Worm (Caenorhabditis elegans) whole organism, early embryonic: ENCODE data around the gene sgcb-1.

Experiments used
- B0310.2 ChIP-seq: sonication (generic microtip); optimal IDR thresholded peaks from 2 replicates; lab custom pipeline; 2016; ENCODE audit warnings: mild to moderate bottlenecking, missing genetic modification characterization, missing compliant biosample characterization
- F13C5.2 ChIP-seq: sonication (generic microtip); optimal IDR thresholded peaks from 2 replicates; lab custom pipeline; 2017; ENCODE audit warnings: mild to moderate bottlenecking, missing genetic modification characterization, inconsistent platforms, missing compliant biosample characterization
- aly-1 ChIP-seq: sonication (generic microtip); optimal IDR thresholded peaks from 2 replicates; lab custom pipeline; 2016; ENCODE audit warnings: missing genetic modification characterization, missing compliant biosample characterization
- ama-1 ChIP-seq: fragments of 150-350 bp; optimal IDR thresholded peaks from 2 replicates; lab custom pipeline; 2014
- ceh-13 ChIP-seq: fragments of 200-800 bp; sonication (Bioruptor generic); optimal IDR thresholded peaks from 2 replicates; lab custom pipeline; 2018; ENCODE audit warnings: mild to moderate bottlenecking, missing genetic modification characterization, missing compliant biosample characterization
- ceh-36 ChIP-seq: sonication (generic microtip); optimal IDR thresholded peaks from 2 replicates; lab custom pipeline; 2016; ENCODE audit warnings: missing genetic modification characterization, inconsistent platforms, missing compliant biosample characterization
- ets-7 ChIP-seq: sonication (generic microtip); optimal IDR thresholded peaks from 2 replicates; lab custom pipeline; 2016; ENCODE audit warnings: missing genotype, missing genetic modification characterization, missing compliant biosample characterization
- flt-1 ChIP-seq: fragments of 200-800 bp; sonication (Bioruptor generic); IDR thresholded peaks from 2 replicates; pipeline ENCODE4 v1.3.6; 2022; ENCODE audit warnings: missing genetic modification characterization, missing compliant biosample characterization
- hmbx-1 ChIP-seq: sonication (generic microtip); optimal IDR thresholded peaks from 2 replicates; lab custom pipeline; 2016; ENCODE audit warnings: mild to moderate bottlenecking, missing genetic modification characterization, missing compliant biosample characterization
- hmg-4 ChIP-seq: fragments of 200-800 bp; sonication (Bioruptor generic); optimal IDR thresholded peaks from 2 replicates; lab custom pipeline; 2018; ENCODE audit warnings: mild to moderate bottlenecking, missing genetic modification characterization, missing compliant biosample characterization
- hnd-1 ChIP-seq: sonication (generic microtip); optimal IDR thresholded peaks from 2 replicates; lab custom pipeline; 2016; ENCODE audit warnings: missing genetic modification characterization, missing compliant biosample characterization
- pes-1 ChIP-seq: fragments of 200-800 bp; sonication (Bioruptor generic); IDR thresholded peaks from 2 replicates; pipeline ENCODE4 v1.3.6; 2022; ENCODE audit warnings: missing genetic modification reagents, missing genetic modification characterization, missing compliant biosample characterization
- scrt-1 ChIP-seq: fragments of 200-800 bp; sonication (Bioruptor generic); IDR thresholded peaks from 2 replicates; pipeline ENCODE4 v1.3.6; 2022; ENCODE audit warnings: missing genetic modification characterization, missing compliant biosample characterization
- sea-1 ChIP-seq: fragments of 200-800 bp; sonication (Bioruptor generic); conservative IDR thresholded peaks from 2 replicates; pipeline ENCODE4 v1.3.6; 2022; ENCODE audit warnings: missing genetic modification characterization, missing compliant biosample characterization
- tbx-11 ChIP-seq: fragments of 200-800 bp; sonication (Bioruptor generic); IDR thresholded peaks from 2 replicates; pipeline ENCODE4 v1.3.6; 2022; ENCODE audit warnings: missing genetic modification characterization, missing compliant biosample characterization
- tbx-37 ChIP-seq: fragments of 200-800 bp; sonication (Bioruptor generic); conservative IDR thresholded peaks from 2 replicates; pipeline ENCODE4 v1.3.6; 2022; ENCODE audit warnings: missing genetic modification reagents, missing genetic modification characterization, missing compliant biosample characterization
- tra-4 ChIP-seq: sonication (generic microtip); optimal IDR thresholded peaks from 2 replicates; lab custom pipeline; 2017; ENCODE audit warnings: missing genetic modification characterization, missing compliant biosample characterization

The sgcb-1 gene

DNA sequence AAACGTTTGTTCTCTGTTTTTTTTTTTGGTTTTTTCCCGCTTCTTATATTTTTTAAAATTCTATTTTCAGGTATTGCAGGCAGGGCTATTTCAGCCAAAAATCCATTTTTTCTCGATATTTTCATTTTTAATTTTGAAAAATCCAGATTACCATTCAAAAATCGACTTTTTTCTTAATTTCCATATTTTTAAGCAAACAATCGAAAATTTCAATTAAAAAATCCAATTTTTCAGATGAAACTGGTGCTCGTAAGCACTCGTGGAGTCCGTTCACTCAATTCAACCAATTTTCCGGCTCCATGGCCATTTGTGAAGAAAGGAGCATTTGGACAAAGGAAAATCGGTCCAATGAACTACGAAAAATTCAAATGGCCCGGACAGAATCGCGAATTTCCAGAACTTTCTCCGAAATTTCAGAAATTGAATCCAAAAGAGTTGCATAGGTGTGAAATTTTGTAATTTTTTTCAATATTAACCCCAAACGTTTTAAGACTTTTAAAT is 37.3 kb upstream of the sgcb-1 start, which contains the start of gene mrpl-41:
TSS of gene mrpl-41 (plus strand) at position 235 of the 501 bp plus-strand sequence.
- TF ChIP-seq aly-1 (no peak), scrt-1 (GFP tag; lab: Robert Waterston, UW) (no peak), tbx-37 (no peak), sea-1 (GFP tag; lab: Robert Waterston, UW) (no peak), pes-1 (GFP tag; lab: Robert Waterston, UW) (no peak), F13C5.2 (tag; lab: Kevin White, UChicago) (no peak), ceh-36 (no peak), B0310.2 (tag; lab: Kevin White, UChicago) (no peak), hmbx-1 (tag; lab: Kevin White, UChicago) (no peak), ama-1 (lab: Kevin White, UChicago) (no peak), hnd-1 (tag; lab: Kevin White, UChicago) (no peak), hmg-4 (GFP tag; lab: Kevin White, UChicago) (no peak), flt-1 (no peak), ets-7 (no peak), tbx-11 (no peak), tra-4 (tag; lab: Kevin White, UChicago) (no peak), ceh-13 (GFP tag; lab: Kevin White, UChicago) (no peak)

ce11 chrII:290282-290681 is 35.8 kb upstream of the sgcb-1 start, which contains the start of gene djr-1.1:
Gene djr-1.1, plus strand, starts transcription at chrII:290582.
- TF ChIP-seq tbx-37 (no peak), hmbx-1 (tag; lab: Kevin White, UChicago) (no peak), flt-1 (no peak), hnd-1 (tag; lab: Kevin White, UChicago) (no peak), sea-1 (GFP tag; lab: Robert Waterston, UW) (no peak), aly-1 (no peak), pes-1 (GFP tag; lab: Robert Waterston, UW) (no peak)

- TF ChIP-seq ceh-13 (GFP tag; lab: Kevin White, UChicago) (no peak), F13C5.2 (tag; lab: Kevin White, UChicago) (no peak), sea-1 (GFP tag; lab: Robert Waterston, UW) (no peak)
These were observed 31.5 kb upstream of the sgcb-1 start, which contains the start of gene B0432.11 for ce11 chrII:294606-295005. Gene B0432.11, minus strand, starts transcription at chrII:294706.

- no peak for TF ChIP-seq ceh-36
- no peak for TF ChIP-seq scrt-1 (GFP tag; lab: Robert Waterston, UW)
- TF ChIP-seq pes-1 (GFP tag; lab: Robert Waterston, UW): no peak
- no peak for TF ChIP-seq ceh-13 (GFP tag; lab: Kevin White, UChicago)
- TF ChIP-seq ama-1 (lab: Kevin White, UChicago): no peak
- TF ChIP-seq sea-1 (GFP tag; lab: Robert Waterston, UW): no peak
- no peak for TF ChIP-seq hmbx-1 (tag; lab: Kevin White, UChicago)
- no peak for TF ChIP-seq tbx-37
- no peak for TF ChIP-seq F13C5.2 (tag; lab: Kevin White, UChicago)
- TF ChIP-seq tra-4 (tag; lab: Kevin White, UChicago): no peak
- TF ChIP-seq aly-1: no peak
- no peak for TF ChIP-seq hnd-1 (tag; lab: Kevin White, UChicago)
- TF ChIP-seq tbx-11: no peak
- TF ChIP-seq ets-7: no peak
These were observed 29.1 kb upstream of the sgcb-1 start, which contains the start of the genes clec-117 and B0432.1 for ce11 chrII:296911-297440. Gene clec-117, minus strand, starts transcription at chrII:297011. Gene B0432.1, plus strand, starts transcription at chrII:297390.

DNA sequence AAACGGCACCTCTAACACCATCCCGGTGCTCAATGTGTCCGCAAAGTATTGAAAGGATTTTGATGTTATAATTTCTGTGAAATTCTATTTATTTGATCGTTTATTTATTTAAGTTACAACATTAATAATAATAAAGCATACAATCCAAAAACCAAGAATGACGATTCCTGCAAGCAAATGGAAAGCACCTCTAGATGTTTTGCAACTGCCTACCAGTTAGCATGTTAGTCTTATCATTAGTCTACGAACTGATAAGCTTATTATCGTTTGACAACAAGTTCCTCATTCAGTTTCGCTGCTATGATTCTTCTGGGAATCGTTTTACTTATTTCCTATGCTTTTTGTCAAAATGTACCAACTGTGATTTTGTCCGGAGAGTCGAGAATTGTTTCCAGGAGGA is 26.4 kb upstream of the sgcb-1 start, which contains the start of gene K01A2.6:
TSS of gene K01A2.6 (plus strand) at position 301 of the 400 bp plus-strand sequence.
- TF ChIP-seq pes-1 (GFP tag; lab: Robert Waterston, UW) (no peak), tbx-37 (no peak), hnd-1 (tag; lab: Kevin White, UChicago) (no peak), ama-1 (lab: Kevin White, UChicago) (no peak), ceh-36 (no peak), tbx-11 (no peak), scrt-1 (GFP tag; lab: Robert Waterston, UW) (no peak), ets-7 (no peak), hmg-4 (GFP tag; lab: Kevin White, UChicago) (no peak), F13C5.2 (tag; lab: Kevin White, UChicago) (no peak), aly-1 (no peak), ceh-13 (GFP tag; lab: Kevin White, UChicago) (no peak), flt-1 (no peak), sea-1 (GFP tag; lab: Robert Waterston, UW) (no peak), tra-4 (tag; lab: Kevin White, UChicago) (no peak), hmbx-1 (tag; lab: Kevin White, UChicago) (no peak), B0310.2 (tag; lab: Kevin White, UChicago) (no peak)

- TF ChIP-seq hnd-1 (tag; lab: Kevin White, UChicago): no peak
- no peak for TF ChIP-seq flt-1
- TF ChIP-seq tbx-37: no peak
- no peak for TF ChIP-seq pes-1 (GFP tag; lab: Robert Waterston, UW)
- TF ChIP-seq ets-7: no peak
- TF ChIP-seq ama-1 (lab: Kevin White, UChicago): no peak
- no peak for TF ChIP-seq ceh-36
- no peak for TF ChIP-seq hmbx-1 (tag; lab: Kevin White, UChicago)
- TF ChIP-seq tra-4 (tag; lab: Kevin White, UChicago): no peak
- TF ChIP-seq ceh-13 (GFP tag; lab: Kevin White, UChicago): no peak
- no peak for TF ChIP-seq aly-1
- no peak for TF ChIP-seq sea-1 (GFP tag; lab: Robert Waterston, UW)
- no peak for TF ChIP-seq tbx-11
- no peak for TF ChIP-seq scrt-1 (GFP tag; lab: Robert Waterston, UW)
- TF ChIP-seq F13C5.2 (tag; lab: Kevin White, UChicago): no peak
- TF ChIP-seq B0310.2 (tag; lab: Kevin White, UChicago): no peak
These were observed 24.9 kb upstream of the sgcb-1 start, which contains the start of gene K01A2.5 for ce11 chrII:300977-301772. Gene K01A2.5, plus strand, starts transcription at chrII:301273.
